ENCODE assay signal across 1 fruit fly cellular context in the genomic region with DNA sequence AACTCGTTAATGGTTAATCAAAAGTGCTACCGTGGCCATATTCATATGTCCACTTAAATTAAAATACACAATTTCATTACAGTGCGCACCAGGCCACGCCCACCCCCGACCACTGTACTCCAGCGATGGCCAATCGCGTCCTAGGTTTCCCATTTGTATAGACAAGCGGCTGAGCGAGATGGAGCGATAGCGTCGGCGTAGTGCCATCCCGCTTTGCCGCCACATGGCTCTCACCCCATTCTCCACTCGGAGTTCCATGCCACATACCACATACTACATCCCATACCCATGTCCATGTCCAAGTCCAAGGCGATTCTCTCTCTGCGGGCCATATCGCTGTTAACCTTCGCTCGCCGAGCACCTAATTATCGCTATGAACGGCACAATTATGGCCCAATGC.
TF ChIP-seq lines count a peak whose summit lies in the region.

No protein-coding gene starts in this region.

TF ChIP-seq in whole organism, embryonic, 481 proteins besides CTCF, POLR2A, EP300 and RAD21 (continued from another document):
- TF ChIP-seq cg (GFP tag; optimal IDR thresholded peaks at IDR 0.05; lab: Kevin White, UChicago): peak; percentile 40
- no peak for TF ChIP-seq Eip74EF (GFP tag; optimal IDR thresholded peaks at IDR 0.05; lab: Kevin White, UChicago)
- TF ChIP-seq zfh2 (GFP tag; optimal IDR thresholded peaks at IDR 0.05; lab: Kevin White, UChicago): no peak
- TF ChIP-seq Opbp (GFP tag; IDR thresholded peaks at IDR 0.05; lab: Robert Waterston, UW; ENCODE audit: partially characterized antibody): no peak
- TF ChIP-seq prd (optimal IDR thresholded peaks at IDR 0.05; lab: Kevin White, UChicago): no peak
- no peak for TF ChIP-seq prd (GFP tag; IDR thresholded peaks at IDR 0.05; lab: Robert Waterston, UW)
